Fruit fly (Drosophila melanogaster) whole organism, pupa: ENCODE results near the gene Mpcp2.

Experiments
- CG10348 ChIP-seq: fragments of 200-800 bp; sonication (Bioruptor generic); IDR thresholded peaks from 2 replicates; pipeline ENCODE4 v1.3.6; 2022; ENCODE audit warnings: missing biosample characterization, missing genetic modification characterization
- CG12605 ChIP-seq: fragments of 200-800 bp; sonication (Bioruptor generic); IDR thresholded peaks from 2 replicates; pipeline ENCODE4 v1.3.6; 2022; ENCODE audit warnings: missing biosample characterization, missing genetic modification characterization
- CG13204 ChIP-seq: fragments of 200-800 bp; sonication (Bioruptor generic); optimal IDR thresholded peaks from 2 replicates; lab custom pipeline; 2018; ENCODE audit warnings: missing biosample characterization, mild to moderate bottlenecking, missing genetic modification characterization, moderate library complexity
- CG14655 ChIP-seq: fragments of 200-800 bp; sonication (Bioruptor generic); optimal IDR thresholded peaks from 3 replicates; lab custom pipeline; 2017; ENCODE audit warnings: mild to moderate bottlenecking, missing biosample characterization, missing genetic modification reagents, missing genetic modification characterization
- CG15710 ChIP-seq: fragments of 200-800 bp; sonication (Bioruptor generic); optimal IDR thresholded peaks from 2 replicates; lab custom pipeline; 2018; ENCODE audit warnings: missing biosample characterization, mild to moderate bottlenecking, missing genetic modification characterization, moderate library complexity
- CG17806 ChIP-seq: fragments of 200-800 bp; sonication (Bioruptor generic); optimal IDR thresholded peaks from 2 replicates; lab custom pipeline; 2018; ENCODE audit warnings: missing biosample characterization, mild to moderate bottlenecking, missing genetic modification characterization, moderate library complexity
- CG32121 ChIP-seq: fragments of 200-800 bp; sonication (Bioruptor generic); IDR thresholded peaks from 2 replicates; pipeline ENCODE4 v1.3.6; 2022; ENCODE audit warnings: missing biosample characterization, missing genetic modification characterization
- CG34367 ChIP-seq: fragments of 200-800 bp; sonication (Bioruptor generic); optimal IDR thresholded peaks from 2 replicates; lab custom pipeline; 2018; ENCODE audit warnings: missing biosample characterization, mild to moderate bottlenecking, missing genetic modification characterization
- CG4496 ChIP-seq: fragments of 200-800 bp; sonication (Bioruptor generic); IDR thresholded peaks from 3 replicates; pipeline ENCODE4 v1.3.6; 2022; ENCODE audit warnings: missing biosample characterization, missing genetic modification characterization
- CG8159 ChIP-seq: fragments of 200-800 bp; sonication (Bioruptor generic); optimal IDR thresholded peaks from 3 replicates; lab custom pipeline; 2018; ENCODE audit warnings: missing biosample characterization, mild to moderate bottlenecking, missing genetic modification characterization, moderate library complexity
- CG8301 ChIP-seq: fragments of 200-800 bp; sonication (Bioruptor generic); optimal IDR thresholded peaks from 2 replicates; lab custom pipeline; 2018; ENCODE audit warnings: missing biosample characterization, mild to moderate bottlenecking, missing genetic modification characterization
- CG9948 ChIP-seq: fragments of 200-800 bp; sonication (Bioruptor generic); optimal IDR thresholded peaks from 2 replicates; lab custom pipeline; 2018; ENCODE audit warnings: missing biosample characterization, mild to moderate bottlenecking, missing genetic modification characterization, moderate library complexity
- D1 ChIP-seq: fragments of 200-800 bp; sonication (Bioruptor generic); optimal IDR thresholded peaks from 2 replicates; lab custom pipeline; 2018; ENCODE audit warnings: missing biosample characterization, mild to moderate bottlenecking, missing genetic modification characterization, moderate library complexity
- EcR ChIP-seq: fragments of 200-800 bp; sonication (Bioruptor generic); optimal IDR thresholded peaks from 3 replicates; lab custom pipeline; 2019; ENCODE audit warnings: missing biosample characterization, missing genetic modification characterization, mild to moderate bottlenecking, moderate library complexity, missing genetic modification reagents
- Ets98B ChIP-seq: fragments of 200-800 bp; sonication (Bioruptor generic); IDR thresholded peaks from 2 replicates; pipeline ENCODE4 v1.3.6; 2022; ENCODE audit warnings: missing biosample characterization, missing genetic modification characterization
- Pif1A ChIP-seq: fragments of 200-800 bp; sonication (Bioruptor generic); optimal IDR thresholded peaks from 3 replicates; lab custom pipeline; 2016; ENCODE audit warnings: missing biosample characterization, missing genetic modification characterization
- Pif1B ChIP-seq: fragments of 200-800 bp; sonication (Bioruptor generic); optimal IDR thresholded peaks from 3 replicates; lab custom pipeline; 2016; ENCODE audit warnings: missing biosample characterization, missing genetic modification characterization
- Snoo ChIP-seq: fragments of 200-800 bp; sonication (Bioruptor generic); optimal IDR thresholded peaks from 3 replicates; lab custom pipeline; 2017; ENCODE audit warnings: missing biosample characterization, mild to moderate bottlenecking, missing genetic modification characterization, inconsistent platforms
- fd96Ca ChIP-seq: fragments of 200-800 bp; sonication (Bioruptor generic); IDR thresholded peaks from 3 replicates; pipeline ENCODE4 v1.3.6; 2022; ENCODE audit warnings: missing biosample characterization, missing genetic modification characterization
- gl ChIP-seq: fragments of 200-800 bp; sonication (Bioruptor generic); optimal IDR thresholded peaks from 2 replicates; lab custom pipeline; 2018; ENCODE audit warnings: missing biosample characterization, mild to moderate bottlenecking, missing genetic modification characterization
- rn ChIP-seq: fragments of 200-800 bp; sonication (Bioruptor generic); IDR thresholded peaks from 2 replicates; pipeline ENCODE4 v1.3.6; 2022; ENCODE audit warnings: missing biosample characterization, missing genetic modification characterization

Mpcp2 gene

dm6 chr3L:14546918-14547533, 9.6 kb downstream of the Mpcp2 start:
- no peak for TF ChIP-seq CG4496 (GFP tag; lab: Robert Waterston, UW)
- TF ChIP-seq EcR (GFP tag; lab: Kevin White, UChicago), result peak; percentile 0
- no peak for TF ChIP-seq Pif1B (GFP tag; lab: Kevin White, UChicago)
- TF ChIP-seq CG14655 (GFP tag; lab: Kevin White, UChicago), result no peak

dm6 chr3L:14547811-14548765, 10.6 kb downstream of the Mpcp2 start:
- no peak for TF ChIP-seq gl (tag; lab: Kevin White, UChicago)
- TF ChIP-seq CG8301 (tag; lab: Kevin White, UChicago), result no peak
- TF ChIP-seq Pif1A, result no peak
- TF ChIP-seq fd96Ca (GFP tag; lab: Robert Waterston, UW), result no peak

- TF ChIP-seq CG17806 (tag; lab: Kevin White, UChicago) (no peak), CG8159 (tag; lab: Kevin White, UChicago) (no peak), Snoo (tag; lab: Kevin White, UChicago) (no peak), CG9948 (tag; lab: Kevin White, UChicago) (no peak)
Observed at dm6 chr3L:14549215-14549614, 11.8 kb downstream of the Mpcp2 start.

dm6 chr3L:14549958-14550357, 12.5 kb downstream of the Mpcp2 start:
- TF ChIP-seq CG4496 (GFP tag; lab: Robert Waterston, UW) (no peak), gl (tag; lab: Kevin White, UChicago) (no peak), CG12605 (GFP tag; lab: Robert Waterston, UW) (no peak), CG8159 (tag; lab: Kevin White, UChicago) (no peak), CG34367 (tag; lab: Kevin White, UChicago) (no peak), fd96Ca (GFP tag; lab: Robert Waterston, UW) (no peak), CG10348 (GFP tag; lab: Robert Waterston, UW) (no peak), Pif1A (no peak), EcR (GFP tag; lab: Kevin White, UChicago) (no peak), CG32121 (no peak), CG17806 (tag; lab: Kevin White, UChicago) (no peak), CG15710 (tag; lab: Kevin White, UChicago) (no peak), CG14655 (GFP tag; lab: Kevin White, UChicago) (no peak), Snoo (tag; lab: Kevin White, UChicago) (no peak), CG8301 (tag; lab: Kevin White, UChicago) (no peak)

dm6 chr3L:14550839-14551415, 13.5 kb downstream of the Mpcp2 start, which contains the start of gene Gbs-70E:
Gene Gbs-70E (minus strand): TSS chr3L:14550975.
- TF ChIP-seq fd96Ca (GFP tag; lab: Robert Waterston, UW) (no peak; the same call in 1 of the 3 replicates), CG17806 (tag; lab: Kevin White, UChicago) (peak; percentile 89), CG9948 (tag; lab: Kevin White, UChicago) (peak; percentile 87), Ets98B (GFP tag; lab: Robert Waterston, UW) (peak; percentile 89), gl (tag; lab: Kevin White, UChicago) (peak; percentile 85), CG10348 (GFP tag; lab: Robert Waterston, UW) (0 out of 2 replicates have a peak, but pooled peaks have one; percentile 37), CG14655 (GFP tag; lab: Kevin White, UChicago) (peak; percentile 88), CG15710 (tag; lab: Kevin White, UChicago) (peak; percentile 91), Snoo (tag; lab: Kevin White, UChicago) (peak; percentile 94), Pif1B (GFP tag; lab: Kevin White, UChicago) (peak; percentile 90), CG34367 (tag; lab: Kevin White, UChicago) (peak; percentile 89), CG13204 (GFP tag; lab: Kevin White, UChicago) (peak; percentile 82), D1 (tag; lab: Kevin White, UChicago) (peak; percentile 57), CG4496 (GFP tag; lab: Robert Waterston, UW) (peak; percentile 87), CG8301 (tag; lab: Kevin White, UChicago) (peak; percentile 90), Pif1A (peak; percentile 94), CG8159 (tag; lab: Kevin White, UChicago) (peak; percentile 90), rn (GFP tag; lab: Robert Waterston, UW) (peak; percentile 66; the same call in 1 of the 2 replicates), CG12605 (GFP tag; lab: Robert Waterston, UW) (peak; percentile 85), EcR (GFP tag; lab: Kevin White, UChicago) (peak; percentile 81), CG32121 (peak; percentile 94)
